Worm (Caenorhabditis elegans): ENCODE results near the gene shk-1.

Gene shk-1

ce11 chrII:9800251-9800650 lies 42.2 kb downstream of the shk-1 start, which contains the start of gene cyp-13A5:
cyp-13A5 (minus strand) TSS chrII:9800362.
- TF ChIP-seq fos-1 (tag; optimal IDR thresholded peaks at IDR 0.05) = no peak
- peak; percentile 43; the same call in 1 of the 2 replicates for TF ChIP-seq ceh-20 (GFP tag; IDR thresholded peaks at IDR 0.05)
- TF ChIP-seq nhr-10 (tag; optimal IDR thresholded peaks at IDR 0.05) = no peak
- peak; percentile 26 for TF ChIP-seq mxl-3 (GFP tag; optimal IDR thresholded peaks at IDR 0.05)
- peak; percentile 28 for TF ChIP-seq dve-1 (tag; optimal IDR thresholded peaks at IDR 0.05; ENCODE audit: insufficient read depth)
- TF ChIP-seq nhr-102 (tag; optimal IDR thresholded peaks at IDR 0.05) = peak; percentile 64
- TF ChIP-seq hlh-11 (tag; optimal IDR thresholded peaks at IDR 0.05) = peak; percentile 73
- peak; percentile 73 for TF ChIP-seq nhr-77 (tag; optimal IDR thresholded peaks at IDR 0.05)
- TF ChIP-seq rbr-2 (tag; optimal IDR thresholded peaks at IDR 0.05) = no peak
- no peak for TF ChIP-seq tra-1 (GFP tag; IDR thresholded peaks at IDR 0.05)
- TF ChIP-seq zag-1 (tag; optimal IDR thresholded peaks at IDR 0.05) = no peak
- TF ChIP-seq lin-29 (GFP tag; IDR thresholded peaks at IDR 0.05) = no peak
- TF ChIP-seq lsy-2 (tag; optimal IDR thresholded peaks at IDR 0.05) = no peak
- peak; percentile 89 for TF ChIP-seq nhr-28 (tag; optimal IDR thresholded peaks at IDR 0.05)
- no peak for TF ChIP-seq snpc-4 (tag; optimal IDR thresholded peaks at IDR 0.05)
- peak; percentile 19 for TF ChIP-seq nhr-11 (tag; optimal IDR thresholded peaks at IDR 0.05)
- no peak for TF ChIP-seq F49E8.2 (tag; optimal IDR thresholded peaks at IDR 0.05; ENCODE audit: borderline replicate concordance)
- no peak for TF ChIP-seq daf-16 (GFP tag; optimal IDR thresholded peaks at IDR 0.05)
- TF ChIP-seq daf-16 (tag; optimal IDR thresholded peaks at IDR 0.05) = peak; percentile 83
- TF ChIP-seq pqm-1 (tag; optimal IDR thresholded peaks at IDR 0.05) = peak; percentile 59
- no peak for TF ChIP-seq nhr-111 (GFP tag; optimal IDR thresholded peaks at IDR 0.05)
- TF ChIP-seq pha-4 (GFP tag; IDR thresholded peaks at IDR 0.05) = no peak
- TF ChIP-seq pha-4 (tag; optimal IDR thresholded peaks at IDR 0.05) = no peak
- TF ChIP-seq ZK337.2 (GFP tag; IDR thresholded peaks at IDR 0.05) = no peak
- TF ChIP-seq dmd-6 (GFP tag; IDR thresholded peaks at IDR 0.05) = peak; percentile 82
- TF ChIP-seq tag-97 (GFP tag; IDR thresholded peaks at IDR 0.05) = no peak
- no peak for TF ChIP-seq F44E2.7 (GFP tag; IDR thresholded peaks at IDR 0.05)
- TF ChIP-seq mdl-1 (tag; optimal IDR thresholded peaks at IDR 0.05) = peak in 1 of 2 experiments; percentile 46
- TF ChIP-seq unc-62 (GFP tag; optimal IDR thresholded peaks at IDR 0.05 in 1 of 2) = peak in 1 of 2 experiments; percentile 77
- no peak for TF ChIP-seq unc-62 (tag; optimal IDR thresholded peaks at IDR 0.05)
- no peak for TF ChIP-seq vab-7 (GFP tag; IDR thresholded peaks at IDR 0.05)
- peak; percentile 76 for TF ChIP-seq hlh-30 (tag; optimal IDR thresholded peaks at IDR 0.05; ENCODE audit: insufficient read depth)

DNA sequence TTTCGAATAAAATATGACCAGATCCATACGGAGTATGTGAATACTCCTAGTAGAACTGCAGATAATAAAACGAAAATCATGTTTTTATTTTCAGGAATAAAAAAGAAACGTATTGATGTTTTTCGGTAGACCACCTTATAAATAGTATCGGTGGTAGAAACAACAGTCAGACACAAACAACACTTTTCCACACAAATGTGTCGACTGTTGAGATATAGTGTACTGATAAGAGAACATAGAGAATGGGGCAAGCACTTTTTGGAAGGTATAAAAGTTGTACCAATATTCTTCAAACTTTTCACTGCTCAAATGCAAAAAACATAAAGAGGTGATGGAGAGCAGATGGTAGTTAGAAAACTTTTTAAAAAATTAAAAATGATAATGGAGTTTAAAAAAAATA lies 44.6 kb downstream of the shk-1 start, which contains the start of gene cyp-13A6:
Gene cyp-13A6, minus strand, starts transcription at position 180 of the 400 bp plus-strand sequence.
- TF ChIP-seq nhr-10 (tag; optimal IDR thresholded peaks at IDR 0.05) (no peak), lim-7 (GFP tag; IDR thresholded peaks at IDR 0.05) (no peak), daf-16 (GFP tag; optimal IDR thresholded peaks at IDR 0.05) (no peak), daf-16 (tag; optimal IDR thresholded peaks at IDR 0.05) (peak; percentile 68), nhr-28 (tag; optimal IDR thresholded peaks at IDR 0.05) (peak; percentile 63), lin-1 (GFP tag; IDR thresholded peaks at IDR 0.05) (no peak), hlh-11 (tag; optimal IDR thresholded peaks at IDR 0.05) (peak; percentile 18), F10B5.3 (tag; optimal IDR thresholded peaks at IDR 0.05) (no peak), ama-1 (optimal IDR thresholded peaks at IDR 0.05) (no peak), lin-15B (tag; optimal IDR thresholded peaks at IDR 0.05) (no peak), dmd-6 (GFP tag; IDR thresholded peaks at IDR 0.05) (peak; percentile 46; the same call in 1 of the 2 replicates), ceh-32 (tag; optimal IDR thresholded peaks at IDR 0.05; ENCODE audit: poor library complexity) (no peak), jun-1 (tag; optimal IDR thresholded peaks at IDR 0.05) (no peak)

- TF ChIP-seq ctbp-1 (GFP tag; IDR thresholded peaks at IDR 0.05) (no peak), ceh-62 (tag; optimal IDR thresholded peaks at IDR 0.05) (no peak), Y48G9A.11 (GFP tag; IDR thresholded peaks at IDR 0.05) (no peak), fos-1 (tag; optimal IDR thresholded peaks at IDR 0.05) (no peak), nhr-48 (tag; optimal IDR thresholded peaks at IDR 0.05) (no peak), ceh-28 (tag; optimal IDR thresholded peaks at IDR 0.05) (no peak), daf-16 (GFP tag; optimal IDR thresholded peaks at IDR 0.05) (no peak), daf-16 (tag; optimal IDR thresholded peaks at IDR 0.05) (no peak), nhr-77 (tag; optimal IDR thresholded peaks at IDR 0.05) (no peak), spr-1 (tag; optimal IDR thresholded peaks at IDR 0.05) (no peak), Y5F2A.4 (GFP tag; optimal IDR thresholded peaks at IDR 0.05) (no peak), duxl-1 (tag; optimal IDR thresholded peaks at IDR 0.05; ENCODE audit: poor library complexity) (no peak), nhr-41 (GFP tag; IDR thresholded peaks at IDR 0.05) (no peak), sdz-12 (GFP tag; optimal IDR thresholded peaks at IDR 0.05) (no peak), nhr-28 (tag; optimal IDR thresholded peaks at IDR 0.05) (peak; percentile 17), dmd-6 (GFP tag; IDR thresholded peaks at IDR 0.05) (peak; percentile 6; the same call in 1 of the 2 replicates), unc-39 (tag; optimal IDR thresholded peaks at IDR 0.05) (no peak)
Observed at ce11 chrII:9803320-9803719, 45.3 kb downstream of the shk-1 start, which contains the start of gene cyp-13A7. cyp-13A7 (plus strand) TSS chrII:9803620.

All from whole organism, L4 larva.